Fruit fly (Drosophila melanogaster) whole organism: ENCODE results near the gene CG10211.

Experiments used
- EcR ChIP-seq, 2 experiments: fragments of >200 bp; optimal IDR thresholded peaks; 2 replicates each; lab custom pipeline; 2017; ENCODE audit warnings: missing biosample characterization in 2 of 2, missing genetic modification characterization in 2 of 2, missing genetic modification reagents in 2 of 2
- pan ChIP-seq: fragments of >200 bp; optimal IDR thresholded peaks from 2 replicates; lab custom pipeline; 2017

DNA sequence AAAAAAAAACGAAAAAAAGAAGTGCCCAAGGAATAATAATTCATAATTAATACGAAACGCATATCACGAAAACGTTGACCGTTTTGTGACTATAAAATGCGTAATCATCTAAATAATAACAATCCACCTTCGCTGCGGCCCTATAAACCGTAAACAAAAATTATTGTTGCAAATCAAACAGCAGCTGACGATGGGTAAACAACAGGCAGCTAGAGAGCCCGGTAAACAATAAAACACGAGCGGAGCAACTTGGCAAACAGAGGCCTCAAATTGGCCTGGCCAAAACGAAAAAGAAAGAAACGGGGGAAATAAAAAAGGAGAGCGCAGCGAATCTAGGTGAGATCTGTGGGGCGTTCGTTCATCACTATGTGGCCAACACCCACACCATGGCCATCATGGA is 50.3 kb downstream of the CG10211 start:
- TF ChIP-seq pan, result no peak
- no peak for TF ChIP-seq EcR (GFP tag; optimal IDR thresholded peaks at IDR 0.05; lab: Kevin White, UChicago)
